Worm (Caenorhabditis elegans) whole organism, young adult: ENCODE results near the gene cyp-42A1.

Experiments
- C06A6.2 ChIP-seq: fragments of 200-800 bp; sonication (Bioruptor generic); conservative IDR thresholded peaks from 2 replicates; pipeline ENCODE4 v1.3.6; 2022; ENCODE audit warnings: missing genetic modification characterization, missing compliant biosample characterization
- D2030.7 ChIP-seq: fragments of 200-800 bp; sonication (Bioruptor generic); IDR thresholded peaks from 2 replicates; pipeline ENCODE4 v1.3.6; 2022; ENCODE audit warnings: missing genetic modification reagents, missing genetic modification characterization, missing compliant biosample characterization
- K12H6.12 ChIP-seq: fragments of 200-800 bp; sonication (Bioruptor generic); optimal IDR thresholded peaks from 2 replicates; lab custom pipeline; 2018; ENCODE audit warnings: mild to moderate bottlenecking, missing genetic modification characterization, missing compliant biosample characterization
- Y56A3A.18 ChIP-seq: fragments of 200-800 bp; sonication (Bioruptor generic); IDR thresholded peaks from 2 replicates; pipeline ENCODE4 v1.3.6; 2022; ENCODE audit warnings: missing genetic modification reagents, missing genetic modification characterization, missing compliant biosample characterization
- ama-1 ChIP-seq, 3 experiments: fragments of 150-350 bp in 1 of 3; sonication (generic microtip) in 2 of 3; optimal IDR thresholded peaks; 2 replicates each; lab custom pipeline; 2014 to 2018; ENCODE audit warnings: missing biosample characterization in 2 of 3, missing genetic modification characterization in 2 of 3, missing genetic modification reagents in 2 of 3
- attf-6 ChIP-seq: fragments of 200-800 bp; sonication (Bioruptor generic); IDR thresholded peaks from 2 replicates; pipeline ENCODE4 v1.3.6; 2022; ENCODE audit warnings: missing genetic modification reagents, missing genetic modification characterization, missing compliant biosample characterization
- ceh-40 ChIP-seq: fragments of 200-800 bp; sonication (Bioruptor generic); IDR thresholded peaks from 2 replicates; pipeline ENCODE4 v1.3.6; 2022; ENCODE audit warnings: missing genetic modification characterization, missing compliant biosample characterization
- ceh-79 ChIP-seq: sonication (generic microtip); optimal IDR thresholded peaks from 2 replicates; lab custom pipeline; 2017; ENCODE audit warnings: mild to moderate bottlenecking, missing genetic modification characterization, missing compliant biosample characterization
- lin-35 ChIP-seq, 3 experiments: fragments of 150-350 bp in 2 of 3; sonication (generic microtip) in 1 of 3; optimal IDR thresholded peaks; 2 replicates each; lab custom pipeline; 2014 to 2018; ENCODE audit warnings: missing biosample characterization in 3 of 3, missing genetic modification characterization in 3 of 3, missing genetic modification reagents in 3 of 3
- madf-10 ChIP-seq: sonication (generic microtip); optimal IDR thresholded peaks from 2 replicates; lab custom pipeline; 2016; ENCODE audit warnings: mild to moderate bottlenecking, missing genetic modification characterization, missing compliant biosample characterization
- sdz-38 ChIP-seq: sonication (generic microtip); optimal IDR thresholded peaks from 2 replicates; lab custom pipeline; 2016; ENCODE audit warnings: missing genotype, missing genetic modification characterization, missing compliant biosample characterization
- snpc-1.1 ChIP-seq: sonication (generic microtip); optimal IDR thresholded peaks from 2 replicates; lab custom pipeline; 2017; ENCODE audit warnings: missing genetic modification characterization, mild to moderate bottlenecking, missing compliant biosample characterization, antibody characterized with exemption, moderate library complexity, missing genotype, missing genetic modification reagents; ENCODE audit not compliant: insufficient read depth
- ztf-18 ChIP-seq: sonication (generic microtip); optimal IDR thresholded peaks from 2 replicates; lab custom pipeline; 2016; ENCODE audit warnings: missing genotype, mild to moderate bottlenecking, missing genetic modification characterization, missing compliant biosample characterization
- ztf-3 ChIP-seq: fragments of 200-800 bp; sonication (Bioruptor generic); optimal IDR thresholded peaks from 2 replicates; lab custom pipeline; 2018; ENCODE audit warnings: mild to moderate bottlenecking, missing genetic modification characterization, missing compliant biosample characterization

- TF ChIP-seq ceh-40, result no peak
- TF ChIP-seq sdz-38 (tag; lab: Kevin White, UChicago), result no peak
- TF ChIP-seq ceh-79, result no peak
- TF ChIP-seq D2030.7 (GFP tag; lab: Robert Waterston, UW), result no peak
- no peak for TF ChIP-seq ztf-3 (GFP tag; lab: Kevin White, UChicago)
- TF ChIP-seq K12H6.12, result no peak
- TF ChIP-seq snpc-1.1, result no peak
- TF ChIP-seq lin-35 (GFP tag; optimal IDR thresholded peaks at IDR 0.05; lab: Kevin White, UChicago), result no peak
- no peak for TF ChIP-seq madf-10 (tag; lab: Kevin White, UChicago)
- no peak for TF ChIP-seq ama-1 (optimal IDR thresholded peaks at IDR 0.05; lab: Kevin White, UChicago)
- TF ChIP-seq ama-1 (GFP tag; optimal IDR thresholded peaks at IDR 0.05; lab: Kevin White, UChicago), result no peak
- TF ChIP-seq Y56A3A.18, result no peak
- TF ChIP-seq C06A6.2 (GFP tag; lab: Robert Waterston, UW), result no peak
- TF ChIP-seq attf-6 (GFP tag; lab: Robert Waterston, UW), result no peak
- no peak for TF ChIP-seq ztf-18
Observed at ce11 chrV:18903472-18903871, 8.4 kb upstream of the cyp-42A1 start, which contains the start of gene mihp-2.
